Worm (Caenorhabditis elegans) whole organism, L4 larva: ENCODE measurements around the gene Y55F3AM.11.
A peak's percentile ranks its signal among the peaks of the same experiment; 100 is the strongest.

Source experiments
- R02D3.7 ChIP-seq: fragments of 150-350 bp; sonication (generic microtip); optimal IDR thresholded peaks from 3 replicates; lab custom pipeline; 2014; ENCODE audit warnings: missing biosample characterization, missing genetic modification characterization
- T20F7.1 ChIP-seq: fragments of 200-800 bp; sonication (Bioruptor generic); optimal IDR thresholded peaks from 2 replicates; lab custom pipeline; 2018; ENCODE audit warnings: mild to moderate bottlenecking, missing genetic modification characterization, missing compliant biosample characterization
- Y48G9A.11 ChIP-seq: fragments of 200-800 bp; sonication (Bioruptor generic); IDR thresholded peaks from 2 replicates; pipeline ENCODE4 v1.3.6; 2022; ENCODE audit warnings: missing genetic modification reagents, missing genetic modification characterization, missing compliant biosample characterization
- ZK337.2 ChIP-seq: fragments of 200-800 bp; sonication (Bioruptor generic); IDR thresholded peaks from 2 replicates; pipeline ENCODE4 v1.3.6; 2022; ENCODE audit warnings: missing genetic modification reagents, missing genetic modification characterization, missing compliant biosample characterization
- ZK546.5 ChIP-seq, 2 experiments: sonication (generic microtip); optimal IDR thresholded peaks; 2 replicates each; lab custom pipeline; 2017; ENCODE audit warnings: missing biosample characterization in 2 of 2, missing genetic modification characterization in 2 of 2
- aha-1 ChIP-seq: fragments of 150-350 bp; peaks from one replicate; lab custom pipeline; 2014; ENCODE audit warnings: missing biosample characterization, missing genetic modification characterization
- aly-2 ChIP-seq: sonication (generic microtip); optimal IDR thresholded peaks from 2 replicates; lab custom pipeline; 2018; ENCODE audit warnings: missing biosample characterization, missing genetic modification characterization
- attf-4 ChIP-seq: sonication (generic microtip); optimal IDR thresholded peaks from 3 replicates; lab custom pipeline; 2017; ENCODE audit warnings: missing biosample characterization, missing genetic modification characterization
- ceh-62 ChIP-seq: sonication (generic microtip); optimal IDR thresholded peaks from 2 replicates; lab custom pipeline; 2017; ENCODE audit warnings: missing biosample characterization, missing genetic modification characterization
- daf-16 ChIP-seq, 3 experiments: sonication (generic microtip); optimal IDR thresholded peaks; 2 replicates each; lab custom pipeline; 2016 to 2017; ENCODE audit warnings: missing genetic modification characterization in 3 of 3, missing genetic modification reagents in 3 of 3, mild to moderate bottlenecking in 2 of 3, missing compliant biosample characterization in 2 of 3, missing biosample characterization in 1 of 3, moderate library complexity in 1 of 3
- daf-19 ChIP-seq: fragments of 200-800 bp; sonication (Bioruptor generic); conservative IDR thresholded peaks from 2 replicates; pipeline ENCODE4 v1.3.6; 2022; ENCODE audit warnings: missing genetic modification characterization, missing compliant biosample characterization
- dmd-6 ChIP-seq: fragments of 200-800 bp; sonication (Bioruptor generic); IDR thresholded peaks from 2 replicates; pipeline ENCODE4 v1.3.6; 2022; ENCODE audit warnings: missing genetic modification reagents, missing genetic modification characterization, missing compliant biosample characterization
- dmd-9 ChIP-seq: fragments of 200-800 bp; sonication (Bioruptor generic); IDR thresholded peaks from 2 replicates; pipeline ENCODE4 v1.3.6; 2022; ENCODE audit warnings: missing genetic modification reagents, missing genetic modification characterization, missing compliant biosample characterization
- dpl-1 ChIP-seq: fragments of 150-350 bp; optimal IDR thresholded peaks from 2 replicates; lab custom pipeline; 2014; ENCODE audit warnings: missing biosample characterization, missing genetic modification reagents, missing genetic modification characterization
- dve-1 ChIP-seq: sonication (generic microtip); optimal IDR thresholded peaks from 2 replicates; lab custom pipeline; 2017; ENCODE audit warnings: antibody characterized with exemption, mild to moderate bottlenecking, missing genetic modification characterization, missing compliant biosample characterization; ENCODE audit not compliant: insufficient read depth
- hmg-1.1 ChIP-seq: fragments of 200-800 bp; sonication (Bioruptor generic); IDR thresholded peaks from 2 replicates; pipeline ENCODE4 v1.3.6; 2022; ENCODE audit warnings: missing genetic modification reagents, missing genetic modification characterization, missing compliant biosample characterization
- lin-1 ChIP-seq: fragments of 200-800 bp; sonication (Bioruptor generic); IDR thresholded peaks from 2 replicates; pipeline ENCODE4 v1.3.6; 2022; ENCODE audit warnings: missing genetic modification reagents, missing genetic modification characterization, missing compliant biosample characterization
- lin-38 ChIP-seq: fragments of 200-800 bp; sonication (Bioruptor generic); IDR thresholded peaks from 2 replicates; pipeline ENCODE4 v1.3.6; 2022; ENCODE audit warnings: missing genetic modification reagents, missing genetic modification characterization, missing compliant biosample characterization
- lsy-2 ChIP-seq, 2 experiments: fragments of 150-350 bp in 1 of 2; sonication (generic microtip) in 1 of 2; optimal IDR thresholded peaks; 2 replicates each; lab custom pipeline; 2014 to 2017; ENCODE audit warnings: missing biosample characterization in 2 of 2, missing genetic modification characterization in 2 of 2
- mep-1 ChIP-seq: fragments of 150-350 bp; sonication (generic microtip); optimal IDR thresholded peaks from 3 replicates; lab custom pipeline; 2014; ENCODE audit warnings: missing biosample characterization, missing genetic modification characterization
- mes-2 ChIP-seq: sonication (generic microtip); optimal IDR thresholded peaks from 2 replicates; lab custom pipeline; 2016; ENCODE audit warnings: missing genotype, mild to moderate bottlenecking, missing genetic modification characterization, missing compliant biosample characterization; ENCODE audit not compliant: poor library complexity, severe bottlenecking
- mxl-2 ChIP-seq: fragments of 200-800 bp; sonication (Bioruptor generic); conservative IDR thresholded peaks from 2 replicates; pipeline ENCODE4 v1.3.6; 2022; ENCODE audit warnings: missing genetic modification reagents, missing genetic modification characterization, missing compliant biosample characterization
- nhr-237 ChIP-seq: sonication (generic microtip); optimal IDR thresholded peaks from 2 replicates; lab custom pipeline; 2017; ENCODE audit warnings: missing biosample characterization, missing genetic modification characterization
- nhr-25 ChIP-seq: sonication (generic microtip); optimal IDR thresholded peaks from 2 replicates; lab custom pipeline; 2017; ENCODE audit warnings: missing genetic modification characterization, mild to moderate bottlenecking, missing compliant biosample characterization, antibody characterized with exemption, moderate library complexity, borderline replicate concordance; ENCODE audit not compliant: insufficient read depth
- nhr-28 ChIP-seq: fragments of 150-350 bp; optimal IDR thresholded peaks from 2 replicates; lab custom pipeline; 2014; ENCODE audit warnings: missing biosample characterization, missing genetic modification characterization
- nhr-42 ChIP-seq: fragments of 200-800 bp; sonication (Bioruptor generic); IDR thresholded peaks from 2 replicates; pipeline ENCODE4 v1.3.6; 2022; ENCODE audit warnings: missing genetic modification characterization, missing compliant biosample characterization
- nhr-77 ChIP-seq: fragments of 150-350 bp; optimal IDR thresholded peaks from 2 replicates; lab custom pipeline; 2014; ENCODE audit warnings: missing biosample characterization, missing genetic modification characterization
- php-3 ChIP-seq: fragments of 200-800 bp; sonication (Bioruptor generic); IDR thresholded peaks from 2 replicates; pipeline ENCODE4 v1.3.6; 2022; ENCODE audit warnings: missing genetic modification reagents, missing genetic modification characterization, missing compliant biosample characterization
- rbr-2 ChIP-seq: sonication (generic microtip); optimal IDR thresholded peaks from 2 replicates; lab custom pipeline; 2016; ENCODE audit warnings: missing genotype, missing genetic modification characterization, missing compliant biosample characterization
- set-16 ChIP-seq: fragments of 200-800 bp; sonication (Bioruptor generic); IDR thresholded peaks from 2 replicates; pipeline ENCODE4 v1.3.6; 2022; ENCODE audit warnings: missing genetic modification reagents, missing genetic modification characterization, missing compliant biosample characterization
- unc-130 ChIP-seq: sonication (generic microtip); optimal IDR thresholded peaks from 2 replicates; lab custom pipeline; 2016; ENCODE audit warnings: missing genetic modification reagents, missing genetic modification characterization, missing compliant biosample characterization
- zip-2 ChIP-seq: fragments of 150-350 bp; optimal IDR thresholded peaks from 2 replicates; lab custom pipeline; 2014; ENCODE audit warnings: missing biosample characterization, missing genetic modification characterization

Y55F3AM.11 gene

ce11 chrIV:1056263-1056942 is 12.2 kb upstream of the Y55F3AM.11 start, which contains the start of the genes Y55F3AM.13 and mrps-25 (continued):
- TF ChIP-seq dve-1 (tag; lab: Kevin White, UChicago), result no peak
- TF ChIP-seq unc-130 (GFP tag; lab: Kevin White, UChicago), result no peak
- TF ChIP-seq lin-38 (GFP tag; lab: Robert Waterston, UW), result 0 out of 2 replicates have a peak, but pooled peaks have one; percentile 21

- TF ChIP-seq lin-38 (GFP tag; lab: Robert Waterston, UW) (no peak), php-3 (GFP tag; lab: Robert Waterston, UW) (no peak), nhr-237 (tag; lab: Kevin White, UChicago) (no peak), set-16 (GFP tag; lab: Robert Waterston, UW) (peak; percentile 90), aha-1 (tag; lab: Kevin White, UChicago) (peak; percentile 8), dmd-9 (GFP tag; lab: Robert Waterston, UW) (no peak), ceh-62 (tag; lab: Kevin White, UChicago) (no peak)
Observed at ce11 chrIV:1055734-1056133, 11.5 kb upstream of the Y55F3AM.11 start.

- TF ChIP-seq nhr-28 (tag; lab: Kevin White, UChicago), result no peak
- TF ChIP-seq nhr-77 (tag; lab: Kevin White, UChicago), result no peak
- no peak for TF ChIP-seq daf-19 (GFP tag; lab: Robert Waterston, UW)
- no peak for TF ChIP-seq aly-2
- TF ChIP-seq lin-1 (GFP tag; lab: Robert Waterston, UW), result no peak
- no peak for TF ChIP-seq hmg-1.1 (GFP tag; lab: Robert Waterston, UW)
- peak; percentile 42 for TF ChIP-seq mes-2 (tag; lab: Kevin White, UChicago)
- no peak for TF ChIP-seq attf-4
- TF ChIP-seq aha-1 (tag; lab: Kevin White, UChicago), result peak; percentile 23
- peak; percentile 27; the same call in 1 of the 2 replicates for TF ChIP-seq lin-38 (GFP tag; lab: Robert Waterston, UW)
- peak; percentile 77 for TF ChIP-seq R02D3.7
- no peak for TF ChIP-seq zip-2 (tag; lab: Kevin White, UChicago)
- no peak for TF ChIP-seq rbr-2 (tag; lab: Kevin White, UChicago)
- TF ChIP-seq dpl-1 (GFP tag; lab: Kevin White, UChicago), result peak; percentile 30
- TF ChIP-seq nhr-42 (GFP tag; lab: Robert Waterston, UW), result no peak
- TF ChIP-seq ZK337.2 (GFP tag; lab: Robert Waterston, UW), result no peak
- peak; percentile 96 for TF ChIP-seq T20F7.1 (GFP tag; lab: Kevin White, UChicago)
- TF ChIP-seq mep-1 (tag; lab: Kevin White, UChicago), result peak; percentile 18
- peak; percentile 99 for TF ChIP-seq Y48G9A.11 (GFP tag; lab: Robert Waterston, UW)
- no peak for TF ChIP-seq dmd-6 (GFP tag; lab: Robert Waterston, UW)
- TF ChIP-seq ZK546.5 (tag; optimal IDR thresholded peaks at IDR 0.05; lab: Kevin White, UChicago), result no peak
- no peak for TF ChIP-seq mxl-2 (GFP tag; lab: Robert Waterston, UW)
- TF ChIP-seq lsy-2 (tag; optimal IDR thresholded peaks at IDR 0.05; lab: Kevin White, UChicago), result peak in 1 of 2 experiments; percentile 50
- TF ChIP-seq daf-16 (GFP tag; optimal IDR thresholded peaks at IDR 0.05; lab: Kevin White, UChicago), result no peak
- TF ChIP-seq daf-16 (tag; optimal IDR thresholded peaks at IDR 0.05; lab: Kevin White, UChicago), result peak; percentile 23
Observed at ce11 chrIV:1054736-1055135, 10.5 kb upstream of the Y55F3AM.11 start, which contains the start of gene dcap-1. TSS of gene dcap-1 (minus strand) at chrIV:1054794.

ce11 chrIV:1053989-1054388 is 9.8 kb upstream of the Y55F3AM.11 start:
- TF ChIP-seq nhr-25 (tag; lab: Kevin White, UChicago) (no peak), set-16 (GFP tag; lab: Robert Waterston, UW) (peak; percentile 93)
